Worm (Caenorhabditis elegans): ENCODE data around the gene srh-282.

DNA sequence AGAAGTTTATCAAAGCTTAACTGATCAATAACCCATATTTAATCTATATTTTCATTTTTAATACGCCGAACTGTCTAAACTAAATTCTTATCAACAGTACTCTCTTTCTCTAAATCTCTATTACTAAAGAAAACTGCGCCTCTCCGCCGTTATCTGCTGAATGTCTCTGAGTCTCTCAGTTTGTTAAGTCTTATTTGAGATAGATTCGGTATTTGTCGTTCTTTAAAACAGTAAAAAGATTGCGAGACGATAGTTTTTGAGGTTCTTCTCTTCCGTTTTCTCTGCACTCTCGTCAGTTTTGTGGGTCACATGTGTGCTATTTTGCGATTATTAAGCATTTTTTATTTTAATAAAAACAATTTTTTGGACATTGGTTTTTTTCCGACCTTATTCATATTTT lies 986 bp upstream of the srh-282 start, which contains the start of gene sma-10:
- TF ChIP-seq tbx-11 (GFP tag; IDR thresholded peaks at IDR 0.05) (no peak), ama-1 (optimal IDR thresholded peaks at IDR 0.05) (no peak), tra-4 (tag; optimal IDR thresholded peaks at IDR 0.05) (no peak), aly-1 (tag; optimal IDR thresholded peaks at IDR 0.05) (no peak), F13C5.2 (tag; optimal IDR thresholded peaks at IDR 0.05) (no peak)
